Fruit fly (Drosophila melanogaster): Measurements from ENCODE around the gene skd.

The skd gene

DNA sequence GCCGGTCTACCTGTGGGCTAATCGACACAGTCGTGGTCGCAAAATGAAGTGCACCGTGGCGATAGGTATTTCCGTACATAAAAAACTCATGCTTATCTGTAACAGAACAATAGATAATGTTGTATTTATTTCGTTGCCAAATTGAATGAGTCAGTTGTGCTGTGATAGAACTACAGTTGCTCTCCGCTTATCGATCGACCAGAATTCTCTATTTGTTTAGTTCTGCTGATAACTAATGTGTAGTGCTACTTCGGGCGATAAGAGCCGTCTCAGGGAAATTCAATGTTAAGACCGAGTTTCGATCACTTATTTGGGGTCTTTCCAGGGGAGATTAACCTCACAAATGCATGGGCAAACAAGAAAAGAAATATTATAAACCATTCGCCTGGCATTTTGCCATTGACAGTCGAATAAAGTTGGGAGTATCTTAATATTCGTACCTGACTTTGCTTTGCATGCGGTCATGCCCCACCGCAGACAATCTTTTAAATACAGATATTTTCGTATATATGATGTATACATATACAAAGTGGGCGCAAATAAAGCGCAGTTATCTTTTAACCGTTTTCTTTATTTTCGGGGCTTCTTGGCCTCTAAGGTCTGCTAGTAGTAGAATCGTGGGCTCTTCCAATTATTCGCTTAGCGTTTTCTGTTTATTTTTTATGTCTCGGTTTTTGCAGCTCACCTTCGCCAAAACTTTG lies 9.2 kb upstream of the skd start (continued):
- TF ChIP-seq CG7928 (GFP tag; optimal IDR thresholded peaks at IDR 0.05) (no peak), btn (GFP tag; optimal IDR thresholded peaks at IDR 0.05) (no peak), ac (GFP tag; optimal IDR thresholded peaks at IDR 0.05) (no peak), dysf (GFP tag; IDR thresholded peaks at IDR 0.05) (no peak), sens (GFP tag) (peak; percentile 62), CG6683 (GFP tag; optimal IDR thresholded peaks at IDR 0.05) (no peak), CG11695 (GFP tag; IDR thresholded peaks at IDR 0.05) (no peak), ken (GFP tag; IDR thresholded peaks at IDR 0.05) (no peak), CG17359 (tag; optimal IDR thresholded peaks at IDR 0.05) (no peak), CG17829 (tag; optimal IDR thresholded peaks at IDR 0.05) (no peak), hb (GFP tag; IDR thresholded peaks at IDR 0.05; ENCODE audit: partially characterized antibody) (no peak), grn (GFP tag; optimal IDR thresholded peaks at IDR 0.05) (peak; percentile 87), CG11696 (GFP tag; IDR thresholded peaks at IDR 0.05) (peak; percentile 64), CG6813 (GFP tag; optimal IDR thresholded peaks at IDR 0.05) (peak; percentile 7), Optix (GFP tag; IDR thresholded peaks at IDR 0.05) (no peak), br (optimal IDR thresholded peaks at IDR 0.05) (no peak), bigmax (GFP tag; optimal IDR thresholded peaks at IDR 0.05) (peak; percentile 67), caup (GFP tag; optimal IDR thresholded peaks at IDR 0.05; ENCODE audit: severe bottlenecking) (peak; percentile 51), nmo (GFP tag; optimal IDR thresholded peaks at IDR 0.05) (no peak), run (tag; optimal IDR thresholded peaks at IDR 0.05) (no peak), Ets65A (GFP tag) (no peak), CG6765 (GFP tag; optimal IDR thresholded peaks at IDR 0.05) (no peak), CG4617 (GFP tag; optimal IDR thresholded peaks at IDR 0.05; ENCODE audit: borderline replicate concordance) (no peak), Spps (tag; optimal IDR thresholded peaks at IDR 0.05) (no peak), dpn (GFP tag; optimal IDR thresholded peaks at IDR 0.05) (no peak), fd64A (GFP tag; optimal IDR thresholded peaks at IDR 0.05) (peak; percentile 7), cwo (GFP tag; optimal IDR thresholded peaks at IDR 0.05) (peak; percentile 30), pb (GFP tag; optimal IDR thresholded peaks at IDR 0.05) (no peak)

DNA sequence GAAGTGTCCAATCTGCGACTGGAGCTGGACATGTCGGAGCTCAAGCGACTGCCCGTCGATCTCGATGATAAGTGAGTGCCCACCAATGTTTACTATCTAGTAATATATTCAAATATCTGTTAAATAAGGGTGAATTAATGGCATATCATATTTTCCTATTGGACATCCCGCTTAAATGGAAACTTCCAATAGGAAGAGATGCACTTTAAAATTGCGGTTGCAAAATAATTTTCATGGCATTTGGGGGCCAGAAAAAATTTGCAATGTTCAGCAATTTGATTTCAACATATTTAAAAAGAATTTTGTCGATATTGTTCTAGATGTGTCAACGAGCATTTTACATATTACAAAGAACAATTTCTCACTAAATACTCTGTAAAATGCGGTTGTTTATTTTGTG lies 8.0 kb upstream of the skd start:
- TF ChIP-seq unc-4 (GFP tag; IDR thresholded peaks at IDR 0.05; ENCODE audit: partially characterized antibody) = no peak
- TF ChIP-seq insv (GFP tag; optimal IDR thresholded peaks at IDR 0.05) = peak in 1 of 2 experiments; percentile 70
- TF ChIP-seq Elba2 (GFP tag; optimal IDR thresholded peaks at IDR 0.05) = peak; percentile 96
- peak; percentile 4 for TF ChIP-seq sens (GFP tag)

DNA sequence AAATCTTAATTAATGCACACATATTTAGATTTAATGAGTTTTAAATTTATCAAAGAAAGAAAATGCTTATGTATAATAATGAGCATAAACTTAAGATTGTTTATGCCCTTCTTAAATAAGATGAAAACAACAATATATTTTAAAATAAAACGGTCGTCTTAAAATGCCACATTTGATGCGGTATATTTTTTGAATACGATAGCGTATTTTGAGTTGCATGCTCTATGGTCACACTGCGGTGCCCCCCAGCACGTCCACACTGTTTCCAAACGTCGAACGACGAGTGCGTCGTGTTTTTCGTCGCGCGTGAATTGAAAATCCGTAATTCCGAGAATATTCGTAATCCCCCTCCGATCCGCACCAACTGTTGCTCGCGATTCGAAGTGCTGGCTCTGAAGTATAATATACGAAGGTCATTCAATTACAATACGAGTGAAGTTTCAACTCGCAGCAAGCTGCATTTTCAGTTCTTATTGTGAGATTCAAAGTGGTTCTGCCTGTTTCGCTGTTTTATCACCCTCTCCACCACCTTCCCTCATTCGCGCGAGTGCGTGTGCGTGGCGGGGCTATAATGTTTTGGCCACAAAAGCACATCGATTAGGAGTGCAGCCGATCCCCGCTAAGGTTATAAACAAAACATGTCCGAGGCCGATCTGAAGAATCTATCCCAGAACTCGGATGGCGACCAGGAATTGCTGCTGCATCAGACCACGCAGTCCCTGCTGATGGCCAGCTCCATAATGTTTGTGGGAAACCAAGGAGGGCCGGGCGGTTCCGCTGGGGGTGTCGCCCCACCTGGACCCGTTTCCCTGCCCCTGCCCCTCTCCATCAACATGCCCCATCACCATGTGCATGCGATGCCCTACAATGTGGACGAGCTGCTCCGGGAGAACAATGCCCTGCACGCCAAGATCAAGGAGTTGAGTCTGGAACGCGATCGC lies 7.3 kb upstream of the skd start, which contains the start of gene siz:
TSS of gene siz (plus strand) at position 255 of the 941 bp plus-strand sequence.
- TF ChIP-seq MESR4 (GFP tag; optimal IDR thresholded peaks at IDR 0.05) (peak; percentile 74), Ada2b (GFP tag; IDR thresholded peaks at IDR 0.05) (no peak), NC2α (GFP tag; optimal IDR thresholded peaks at IDR 0.05) (no peak), tio (GFP tag; optimal IDR thresholded peaks at IDR 0.05) (no peak), CG4617 (GFP tag; optimal IDR thresholded peaks at IDR 0.05; ENCODE audit: borderline replicate concordance) (peak; percentile 12), CG2120 (GFP tag; optimal IDR thresholded peaks at IDR 0.05) (peak; percentile 39), CG6854 (GFP tag; optimal IDR thresholded peaks at IDR 0.05) (no peak), da (GFP tag; optimal IDR thresholded peaks at IDR 0.05) (no peak), CG15514 (GFP tag; optimal IDR thresholded peaks at IDR 0.05) (peak; percentile 98), zen (tag; optimal IDR thresholded peaks at IDR 0.05) (peak; percentile 16), CG17359 (tag; optimal IDR thresholded peaks at IDR 0.05) (peak; percentile 8), tgo (GFP tag; IDR thresholded peaks at IDR 0.05) (no peak), kni (GFP tag; optimal IDR thresholded peaks at IDR 0.05) (peak; percentile 2), yki (optimal IDR thresholded peaks at IDR 0.05) (no peak), CG34422 (GFP tag; IDR thresholded peaks at IDR 0.05) (no peak; the same call in 2 of the 3 replicates), CG7556 (GFP tag; optimal IDR thresholded peaks at IDR 0.05) (peak; percentile 26), al (GFP tag; IDR thresholded peaks at IDR 0.05) (no peak), CG12769 (tag; optimal IDR thresholded peaks at IDR 0.05) (peak; percentile 54)
